Fruit fly (Drosophila melanogaster) whole organism, embryonic: ENCODE data around the gene CG31883.

ENCODE experiments used
- Adf1 ChIP-seq: fragments of 200-800 bp; sonication (Bioruptor generic); IDR thresholded peaks from 2 replicates; pipeline ENCODE4 v1.3.6; 2022; ENCODE audit warnings: missing biosample characterization, missing genetic modification characterization
- Bdp1 ChIP-seq: fragments of 200-800 bp; sonication (Bioruptor generic); optimal IDR thresholded peaks from 3 replicates; lab custom pipeline; 2016; ENCODE audit warnings: missing biosample characterization, missing genetic modification characterization
- Blimp-1 ChIP-seq: fragments of 200-800 bp; sonication (Bioruptor generic); optimal IDR thresholded peaks from 3 replicates; lab custom pipeline; 2018; ENCODE audit warnings: missing biosample characterization, missing genetic modification characterization, mild to moderate bottlenecking, moderate library complexity, missing genetic modification reagents
- CG10565 ChIP-seq: fragments of 200-800 bp; sonication (Bioruptor generic); optimal IDR thresholded peaks from 3 replicates; lab custom pipeline; 2016; ENCODE audit warnings: missing biosample characterization, mild to moderate bottlenecking, missing genetic modification characterization
- CG12744 ChIP-seq: fragments of 200-800 bp; sonication (Bioruptor generic); optimal IDR thresholded peaks from 2 replicates; lab custom pipeline; 2016; ENCODE audit warnings: missing biosample characterization, missing genetic modification characterization
- CG13287 ChIP-seq: fragments of 200-800 bp; sonication (Bioruptor generic); IDR thresholded peaks from 2 replicates; pipeline ENCODE4 v1.3.6; 2022; ENCODE audit warnings: missing biosample characterization, missing genetic modification characterization; ENCODE audit not compliant: partially characterized antibody
- CG14441 ChIP-seq: fragments of 200-800 bp; sonication (Bioruptor generic); IDR thresholded peaks from 2 replicates; pipeline ENCODE4 v1.3.6; 2022; ENCODE audit warnings: missing biosample characterization, missing genetic modification characterization
- CG1602 ChIP-seq: fragments of 200-800 bp; sonication (Bioruptor generic); optimal IDR thresholded peaks from 3 replicates; lab custom pipeline; 2016; ENCODE audit warnings: missing biosample characterization, missing genetic modification characterization
- CG17359 ChIP-seq: fragments of 200-800 bp; sonication (Bioruptor generic); optimal IDR thresholded peaks from 3 replicates; lab custom pipeline; 2018; ENCODE audit warnings: missing biosample characterization, mild to moderate bottlenecking, missing genetic modification characterization, moderate library complexity
- CG18599 ChIP-seq: fragments of 200-800 bp; sonication (Bioruptor generic); optimal IDR thresholded peaks from 3 replicates; lab custom pipeline; 2017; ENCODE audit warnings: missing biosample characterization, missing genetic modification characterization, mild to moderate bottlenecking, moderate library complexity, missing genetic modification reagents
- CG18764 ChIP-seq: fragments of 200-800 bp; sonication (Bioruptor generic); optimal IDR thresholded peaks from 3 replicates; lab custom pipeline; 2016; ENCODE audit warnings: missing biosample characterization, missing genetic modification characterization
- CG2678 ChIP-seq: fragments of 200-800 bp; sonication (Bioruptor generic); optimal IDR thresholded peaks from 3 replicates; lab custom pipeline; 2019; ENCODE audit warnings: missing biosample characterization, mild to moderate bottlenecking, missing genetic modification characterization, moderate library complexity
- CG3407 ChIP-seq: fragments of 200-800 bp; sonication (Bioruptor generic); optimal IDR thresholded peaks from 2 replicates; lab custom pipeline; 2018; ENCODE audit warnings: missing biosample characterization, mild to moderate bottlenecking, missing genetic modification characterization
- CG3995 ChIP-seq: fragments of 200-800 bp; sonication (Bioruptor generic); optimal IDR thresholded peaks from 3 replicates; lab custom pipeline; 2016; ENCODE audit warnings: missing biosample characterization, missing genetic modification characterization
- CG43689 ChIP-seq: fragments of 200-800 bp; sonication (Bioruptor generic); IDR thresholded peaks from 2 replicates; pipeline ENCODE4 v1.3.6; 2022; ENCODE audit warnings: missing biosample characterization, missing genetic modification characterization
- CG4617 ChIP-seq: fragments of 200-800 bp; sonication (Bioruptor generic); optimal IDR thresholded peaks from 3 replicates; lab custom pipeline; 2016; ENCODE audit warnings: missing biosample characterization, missing genetic modification characterization, borderline replicate concordance
- CG6683 ChIP-seq: fragments of 200-800 bp; sonication (Bioruptor generic); optimal IDR thresholded peaks from 2 replicates; lab custom pipeline; 2017; ENCODE audit warnings: missing biosample characterization, mild to moderate bottlenecking, missing genetic modification characterization, missing genetic modification reagents
- Dek ChIP-seq: fragments of 200-800 bp; sonication (Bioruptor generic); optimal IDR thresholded peaks from 3 replicates; lab custom pipeline; 2019; ENCODE audit warnings: missing biosample characterization, mild to moderate bottlenecking, missing genetic modification characterization, moderate library complexity
- Kr ChIP-seq: fragments of 200-800 bp; sonication (Bioruptor generic); optimal IDR thresholded peaks from 2 replicates; lab custom pipeline; 2017; ENCODE audit warnings: missing biosample characterization, mild to moderate bottlenecking, missing genetic modification characterization
- Med ChIP-seq: fragments of 200-800 bp; sonication (Bioruptor generic); peaks from one replicate; lab custom pipeline; 2016; ENCODE audit warnings: missing biosample characterization, missing genetic modification characterization, mild to moderate bottlenecking, inconsistent platforms, moderate library complexity
- NK7.1 ChIP-seq: fragments of 200-800 bp; sonication (Bioruptor generic); optimal IDR thresholded peaks from 3 replicates; lab custom pipeline; 2016; ENCODE audit warnings: missing biosample characterization, missing genetic modification characterization
- ab ChIP-seq: fragments of 200-800 bp; sonication (Bioruptor generic); optimal IDR thresholded peaks from 2 replicates; lab custom pipeline; 2016; ENCODE audit warnings: missing biosample characterization, missing genetic modification characterization
- bab2 ChIP-seq: fragments of 200-800 bp; sonication (Bioruptor generic); optimal IDR thresholded peaks from 2 replicates; lab custom pipeline; 2016; ENCODE audit warnings: missing biosample characterization, missing genetic modification characterization
- danr ChIP-seq: fragments of 200-800 bp; sonication (Bioruptor generic); IDR thresholded peaks from 2 replicates; pipeline ENCODE4 v1.3.6; 2022; ENCODE audit warnings: missing biosample characterization, missing genetic modification characterization
- esg ChIP-seq: fragments of 200-800 bp; sonication (Bioruptor generic); conservative IDR thresholded peaks from 2 replicates; pipeline ENCODE4 v1.3.6; 2022; ENCODE audit warnings: missing biosample characterization, missing genetic modification characterization
- eyg ChIP-seq: fragments of 200-800 bp; sonication (Bioruptor generic); optimal IDR thresholded peaks from 3 replicates; lab custom pipeline; 2016; ENCODE audit warnings: missing biosample characterization, missing genetic modification characterization
- ham ChIP-seq: fragments of 200-800 bp; sonication (Bioruptor generic); IDR thresholded peaks from 2 replicates; pipeline ENCODE4 v1.3.6; 2022; ENCODE audit warnings: missing biosample characterization, missing genetic modification characterization
- her ChIP-seq: fragments of 200-800 bp; sonication (Bioruptor generic); optimal IDR thresholded peaks from 2 replicates; lab custom pipeline; 2016; ENCODE audit warnings: missing biosample characterization, missing genetic modification characterization
- hkb ChIP-seq, 2 experiments: fragments of 200-800 bp in 1 of 2; fragments of >200 bp in 1 of 2; sonication (Bioruptor generic) in 1 of 2; IDR thresholded peaks in 1 of 2; optimal IDR thresholded peaks in 1 of 2; 2 replicates each; pipeline versions ENCODE4 v1.3.6 to Lab custom; 2017 to 2022; ENCODE audit warnings: missing biosample characterization in 1 of 2, missing genetic modification characterization in 1 of 2
- knrl ChIP-seq: fragments of 200-800 bp; sonication (Bioruptor generic); IDR thresholded peaks from 3 replicates; pipeline ENCODE4 v1.3.6; 2022; ENCODE audit warnings: missing biosample characterization, missing genetic modification characterization; ENCODE audit not compliant: partially characterized antibody
- lbe ChIP-seq: fragments of 200-800 bp; sonication (Bioruptor generic); optimal IDR thresholded peaks from 2 replicates; lab custom pipeline; 2016; ENCODE audit warnings: missing biosample characterization, mild to moderate bottlenecking, missing genetic modification characterization
- prd ChIP-seq, 3 experiments: fragments of >200 bp in 2 of 3; fragments of 200-800 bp in 1 of 3; sonication (Bioruptor generic) in 1 of 3; optimal IDR thresholded peaks in 2 of 3; IDR thresholded peaks in 1 of 3; 2 replicates in 2 of 3; 3 replicates in 1 of 3; pipeline versions ENCODE4 v1.3.6 to Lab custom; 2017 to 2022; ENCODE audit warnings: missing biosample characterization in 1 of 3, missing genetic modification characterization in 1 of 3
- scrt ChIP-seq: fragments of 200-800 bp; sonication (Bioruptor generic); optimal IDR thresholded peaks from 2 replicates; lab custom pipeline; 2018; ENCODE audit warnings: missing biosample characterization, mild to moderate bottlenecking, missing genetic modification characterization, moderate library complexity
- tin ChIP-seq: fragments of 200-800 bp; sonication (Bioruptor generic); optimal IDR thresholded peaks from 3 replicates; lab custom pipeline; 2016; ENCODE audit warnings: missing biosample characterization, missing genetic modification characterization
- ttk ChIP-seq: fragments of 200-800 bp; sonication (Bioruptor generic); IDR thresholded peaks from 2 replicates; pipeline ENCODE4 v2.1.2; 2022; ENCODE audit warnings: missing biosample characterization, missing genetic modification characterization
- zfh2 ChIP-seq: fragments of 200-800 bp; sonication (Bioruptor generic); optimal IDR thresholded peaks from 2 replicates; lab custom pipeline; 2016; ENCODE audit warnings: missing biosample characterization, missing genetic modification characterization

Gene CG31883

DNA sequence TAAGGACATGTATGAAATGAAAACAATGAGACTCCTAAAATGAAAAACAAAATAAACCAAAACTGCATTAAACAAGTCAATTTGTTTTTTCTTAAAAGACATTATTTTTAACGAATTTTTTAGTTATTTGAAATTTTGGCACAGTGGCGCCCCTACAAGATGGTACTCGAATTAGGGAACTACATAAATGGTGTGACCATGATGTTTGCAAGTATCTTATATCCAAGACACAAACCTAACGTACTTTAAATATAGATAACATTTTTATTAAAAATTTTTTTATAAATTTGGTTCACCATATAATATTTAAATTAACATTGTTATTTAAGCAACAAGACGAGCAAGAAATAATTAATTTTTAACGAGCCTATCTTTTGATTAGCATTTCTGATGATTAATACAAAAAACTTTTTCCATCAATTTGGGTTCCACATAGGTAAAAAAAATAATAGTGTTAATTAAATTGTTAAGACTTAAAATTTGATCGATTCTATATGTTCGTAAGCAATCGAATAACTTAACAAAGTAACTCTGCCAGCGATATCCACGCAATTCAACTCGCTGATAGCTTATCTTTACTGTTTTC, 11.8 kb downstream of the CG31883 start, which contains the start of gene CG17855 (continued):
- peak; percentile 69 for TF ChIP-seq Med (GFP tag; lab: Kevin White, UChicago)
- TF ChIP-seq prd (optimal IDR thresholded peaks at IDR 0.05; lab: Kevin White, UChicago) = no peak
- TF ChIP-seq prd (GFP tag; IDR thresholded peaks at IDR 0.05; lab: Robert Waterston, UW) = no peak
- TF ChIP-seq Dek = peak; percentile 6
- TF ChIP-seq CG17359 = peak; percentile 0
- TF ChIP-seq CG13287 (GFP tag; lab: Robert Waterston, UW) = peak; percentile 33; the same call in 1 of the 2 replicates
- TF ChIP-seq, all 482 proteins: peak for 25

dm6 chr2L:9542578-9542977, 14.3 kb downstream of the CG31883 start, which contains the start of gene Cpr30B:
TSS of gene Cpr30B (plus strand) at chr2L:9542878.
- no peak for TF ChIP-seq Bdp1 (GFP tag; lab: Kevin White, UChicago)
- TF ChIP-seq danr = no peak
- TF ChIP-seq CG3407 (GFP tag; lab: Kevin White, UChicago) = no peak
- TF ChIP-seq CG3995 (GFP tag; lab: Kevin White, UChicago) = no peak
- TF ChIP-seq CG6683 (GFP tag; lab: Kevin White, UChicago) = no peak
- TF ChIP-seq Kr = no peak
- no peak for TF ChIP-seq scrt
- no peak for TF ChIP-seq CG10565 (GFP tag; lab: Kevin White, UChicago)
- no peak for TF ChIP-seq lbe
- TF ChIP-seq hkb (optimal IDR thresholded peaks at IDR 0.05; lab: Kevin White, UChicago) = no peak
- no peak for TF ChIP-seq hkb (GFP tag; IDR thresholded peaks at IDR 0.05; lab: Robert Waterston, UW)
- no peak for TF ChIP-seq her (GFP tag; lab: Kevin White, UChicago)
- no peak for TF ChIP-seq NK7.1 (GFP tag; lab: Kevin White, UChicago)
- no peak for TF ChIP-seq CG4617 (GFP tag; lab: Kevin White, UChicago)
- no peak for TF ChIP-seq bab2 (GFP tag; lab: Kevin White, UChicago)
- TF ChIP-seq CG1602 (GFP tag; lab: Kevin White, UChicago) = no peak
- no peak for TF ChIP-seq CG12744 (GFP tag; lab: Kevin White, UChicago)
- no peak for TF ChIP-seq Adf1 (GFP tag; lab: Robert Waterston, UW)
- TF ChIP-seq esg (GFP tag; lab: Robert Waterston, UW) = no peak
- no peak for TF ChIP-seq ttk (GFP tag; lab: Robert Waterston, UW)

dm6 chr2L:9543871-9544270, 15.6 kb downstream of the CG31883 start, which contains the start of gene CG13113:
TSS of gene CG13113 (plus strand) at chr2L:9544171.
- TF ChIP-seq ham (no peak), ttk (GFP tag; lab: Robert Waterston, UW) (no peak), CG14441 (GFP tag; lab: Robert Waterston, UW) (no peak), CG18764 (GFP tag; lab: Kevin White, UChicago) (no peak), CG2678 (no peak), CG18599 (GFP tag; lab: Kevin White, UChicago) (no peak), Blimp-1 (GFP tag; lab: Kevin White, UChicago) (no peak), eyg (GFP tag; lab: Kevin White, UChicago) (no peak), ab (GFP tag; lab: Kevin White, UChicago) (no peak), knrl (GFP tag; lab: Robert Waterston, UW) (no peak), CG43689 (GFP tag; lab: Robert Waterston, UW) (no peak), zfh2 (GFP tag; lab: Kevin White, UChicago) (no peak), tin (no peak)
- TF ChIP-seq, all 482 proteins: peak for 0
